Worm (Caenorhabditis elegans): ENCODE measurements around the gene wdr-37.

The wdr-37 gene

ce11 chrIII:5554884-5555500 is 44.9 kb downstream of the wdr-37 start, which contains the start of the genes nmad-1 and hach-1 (continued):
- TF ChIP-seq ztf-7 (tag; optimal IDR thresholded peaks at IDR 0.05) = no peak
- TF ChIP-seq lsy-2 (tag; optimal IDR thresholded peaks at IDR 0.05) = peak in 1 of 2 experiments; percentile 81
- TF ChIP-seq set-16 (GFP tag; IDR thresholded peaks at IDR 0.05) = no peak
- TF ChIP-seq tra-1 (GFP tag; IDR thresholded peaks at IDR 0.05) = no peak
- no peak for TF ChIP-seq unc-39 (tag; optimal IDR thresholded peaks at IDR 0.05)
- TF ChIP-seq skn-1 (tag; optimal IDR thresholded peaks at IDR 0.05) = no peak
- peak; percentile 53 for TF ChIP-seq unc-130 (GFP tag; optimal IDR thresholded peaks at IDR 0.05)
- TF ChIP-seq php-3 (GFP tag; IDR thresholded peaks at IDR 0.05) = 0 out of 2 replicates have a peak, but pooled peaks have one; percentile 46
- TF ChIP-seq rbr-2 (tag; optimal IDR thresholded peaks at IDR 0.05) = peak; percentile 75
- peak; percentile 73 for TF ChIP-seq vab-7 (GFP tag; IDR thresholded peaks at IDR 0.05)
- no peak for TF ChIP-seq ama-1 (optimal IDR thresholded peaks at IDR 0.05)
- peak in 1 of 2 experiments; percentile 67 for TF ChIP-seq hif-1 (tag; optimal IDR thresholded peaks at IDR 0.05)
- peak; percentile 68 for TF ChIP-seq nhr-102 (tag; optimal IDR thresholded peaks at IDR 0.05)
- TF ChIP-seq nhr-48 (tag; optimal IDR thresholded peaks at IDR 0.05) = peak; percentile 69

DNA sequence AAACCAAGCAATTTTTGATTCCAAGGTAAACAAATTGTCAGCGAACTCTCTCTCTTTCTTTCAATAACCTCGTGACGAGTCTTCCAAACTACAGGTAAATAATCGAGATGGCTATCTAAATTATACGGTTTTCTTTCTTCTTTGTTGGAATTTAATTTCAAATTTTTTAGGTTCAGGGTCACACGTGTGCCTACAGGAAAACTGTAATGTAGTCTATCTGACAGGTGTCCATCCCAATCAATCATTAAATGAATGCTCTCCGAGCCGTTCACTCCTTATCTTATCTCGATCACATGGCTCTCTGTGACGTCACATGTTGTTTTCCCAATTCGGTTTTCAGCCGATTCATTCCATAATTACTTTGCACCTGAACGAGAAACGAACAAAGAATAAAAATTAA is 46.8 kb downstream of the wdr-37 start:
- TF ChIP-seq lin-38 (GFP tag; IDR thresholded peaks at IDR 0.05) (peak; percentile 28; the same call in 1 of the 2 replicates), nhr-48 (tag; optimal IDR thresholded peaks at IDR 0.05) (peak; percentile 27), aha-1 (tag) (no peak), madf-9 (GFP tag; conservative IDR thresholded peaks at IDR 0.05) (no peak), lin-1 (GFP tag; IDR thresholded peaks at IDR 0.05) (peak; percentile 71; the same call in 1 of the 2 replicates), nhr-77 (tag; optimal IDR thresholded peaks at IDR 0.05) (peak; percentile 55), dve-1 (tag; optimal IDR thresholded peaks at IDR 0.05; ENCODE audit: insufficient read depth) (peak; percentile 93), zfp-2 (tag; optimal IDR thresholded peaks at IDR 0.05) (no peak), daf-16 (GFP tag; optimal IDR thresholded peaks at IDR 0.05) (peak in 1 of 2 experiments; percentile 91), daf-16 (tag; optimal IDR thresholded peaks at IDR 0.05) (peak; percentile 92), nhr-6 (tag; optimal IDR thresholded peaks at IDR 0.05) (no peak), nhr-42 (GFP tag; IDR thresholded peaks at IDR 0.05) (0 out of 2 replicates have a peak, but pooled peaks have one; percentile 13), snpc-1.2 (GFP tag; IDR thresholded peaks at IDR 0.05) (no peak), pha-4 (GFP tag; IDR thresholded peaks at IDR 0.05) (0 out of 2 replicates have a peak, but pooled peaks have one; percentile 23), pha-4 (tag; optimal IDR thresholded peaks at IDR 0.05) (no peak), php-3 (GFP tag; IDR thresholded peaks at IDR 0.05) (peak; percentile 84), Y75B8A.6 (GFP tag; IDR thresholded peaks at IDR 0.05) (0 out of 2 replicates have a peak, but pooled peaks have one; percentile 42), lsy-2 (tag; optimal IDR thresholded peaks at IDR 0.05) (peak in 1 of 2 experiments; percentile 29), unc-62 (GFP tag; optimal IDR thresholded peaks at IDR 0.05 in 1 of 2) (peak; percentile 5 to 26), unc-62 (tag; optimal IDR thresholded peaks at IDR 0.05) (no peak), tra-1 (GFP tag; IDR thresholded peaks at IDR 0.05) (peak; percentile 72), set-16 (GFP tag; IDR thresholded peaks at IDR 0.05) (no peak), hmg-1.1 (GFP tag; IDR thresholded peaks at IDR 0.05) (no peak), ceh-20 (GFP tag; IDR thresholded peaks at IDR 0.05) (peak; percentile 31; the same call in 1 of the 2 replicates), skn-1 (tag; optimal IDR thresholded peaks at IDR 0.05) (no peak), mdt-29 (GFP tag; IDR thresholded peaks at IDR 0.05) (peak; percentile 80; the same call in 1 of the 2 replicates), nhr-28 (tag; optimal IDR thresholded peaks at IDR 0.05) (peak; percentile 70), ZK546.5 (tag; optimal IDR thresholded peaks at IDR 0.05) (no peak), attf-4 (tag; optimal IDR thresholded peaks at IDR 0.05) (no peak), hlh-30 (tag; optimal IDR thresholded peaks at IDR 0.05; ENCODE audit: insufficient read depth) (peak; percentile 44), dmd-6 (GFP tag; IDR thresholded peaks at IDR 0.05) (peak; percentile 89), nhr-102 (tag; optimal IDR thresholded peaks at IDR 0.05) (peak; percentile 64), cey-2 (tag; optimal IDR thresholded peaks at IDR 0.05; ENCODE audit: borderline replicate concordance, insufficient read depth) (no peak), mes-2 (tag; optimal IDR thresholded peaks at IDR 0.05; ENCODE audit: poor library complexity, severe bottlenecking) (peak; percentile 16), mdl-1 (tag; optimal IDR thresholded peaks at IDR 0.05) (peak in 1 of 2 experiments; percentile 5), hlh-11 (tag; optimal IDR thresholded peaks at IDR 0.05) (peak; percentile 77), sdz-12 (GFP tag; optimal IDR thresholded peaks at IDR 0.05) (no peak), mep-1 (tag; optimal IDR thresholded peaks at IDR 0.05) (peak; percentile 40)
